Worm (Caenorhabditis elegans): ENCODE data around the gene glb-27.

The glb-27 gene

DNA sequence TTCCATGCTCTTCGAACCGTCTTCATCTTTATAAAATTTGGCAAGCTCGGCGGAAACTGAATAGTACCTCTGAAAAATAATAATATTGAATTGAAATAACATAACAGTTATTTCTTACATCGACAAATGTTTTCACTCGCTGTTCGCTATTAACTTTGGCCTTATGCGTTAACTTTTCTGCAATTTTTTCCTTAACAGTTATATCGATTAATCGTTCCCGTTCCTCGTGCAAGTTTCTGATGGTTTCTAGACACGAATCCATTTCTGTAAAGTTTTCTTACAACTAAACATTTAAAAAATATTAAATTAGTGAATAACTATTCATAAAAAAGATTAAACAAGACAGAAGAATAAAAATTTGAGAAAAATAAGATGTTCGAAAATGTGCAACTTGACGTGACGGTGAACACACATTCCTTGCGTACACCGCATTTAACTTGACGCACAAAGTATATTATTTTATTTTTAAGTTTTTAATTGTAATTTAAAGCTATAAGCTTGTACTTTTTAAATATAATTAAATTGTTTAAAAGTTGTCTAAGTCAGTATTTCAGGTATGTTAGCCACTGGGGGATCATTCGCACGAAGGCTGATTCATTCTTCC, 30.8 kb downstream of the glb-27 start, which contains the start of the genes prp-9 and mrps-18B (continued):
- TF ChIP-seq nhr-19 (GFP tag; conservative IDR thresholded peaks at IDR 0.05) (peak; percentile 9; the same call in 1 of the 2 replicates), ceh-90 (tag; optimal IDR thresholded peaks at IDR 0.05) (no peak), snu-23 (GFP tag; optimal IDR thresholded peaks at IDR 0.05) (peak; percentile 60), unc-30 (tag; optimal IDR thresholded peaks at IDR 0.05) (no peak), unc-62 (GFP tag; optimal IDR thresholded peaks at IDR 0.05) (no peak), elt-2 (tag; optimal IDR thresholded peaks at IDR 0.05) (no peak), pag-3 (tag; optimal IDR thresholded peaks at IDR 0.05; ENCODE audit: borderline replicate concordance, insufficient read depth) (no peak), lir-3 (tag; optimal IDR thresholded peaks at IDR 0.05; ENCODE audit: poor library complexity) (peak; percentile 23), ceh-88 (GFP tag; IDR thresholded peaks at IDR 0.05) (no peak), snpc-4 (tag; optimal IDR thresholded peaks at IDR 0.05) (no peak), vab-15 (tag; optimal IDR thresholded peaks at IDR 0.05) (no peak), mdl-1 (tag; optimal IDR thresholded peaks at IDR 0.05) (no peak), aha-1 (tag; optimal IDR thresholded peaks at IDR 0.05) (no peak), fkh-8 (tag; optimal IDR thresholded peaks at IDR 0.05) (no peak), nhr-76 (tag; optimal IDR thresholded peaks at IDR 0.05) (no peak), zip-4 (GFP tag; optimal IDR thresholded peaks at IDR 0.05) (no peak), nhr-85 (tag) (no peak), ztf-4 (tag; optimal IDR thresholded peaks at IDR 0.05) (no peak), nhr-11 (tag; optimal IDR thresholded peaks at IDR 0.05) (no peak), sptf-1 (tag; optimal IDR thresholded peaks at IDR 0.05) (no peak), ceh-8 (GFP tag; optimal IDR thresholded peaks at IDR 0.05) (no peak), dsc-1 (tag; optimal IDR thresholded peaks at IDR 0.05) (no peak), zag-1 (tag; optimal IDR thresholded peaks at IDR 0.05) (no peak), ets-5 (GFP tag; IDR thresholded peaks at IDR 0.05) (no peak), egl-27 (tag; optimal IDR thresholded peaks at IDR 0.05) (no peak), C16A3.4 (tag; optimal IDR thresholded peaks at IDR 0.05) (peak; percentile 53), ama-1 (optimal IDR thresholded peaks at IDR 0.05) (no peak), hlh-4 (tag; optimal IDR thresholded peaks at IDR 0.05) (no peak), unc-86 (tag; optimal IDR thresholded peaks at IDR 0.05) (no peak), blmp-1 (tag; optimal IDR thresholded peaks at IDR 0.05) (peak; percentile 63), nhr-84 (tag; optimal IDR thresholded peaks at IDR 0.05) (no peak), efl-3 (GFP tag; optimal IDR thresholded peaks at IDR 0.05) (no peak), ces-1 (GFP tag; optimal IDR thresholded peaks at IDR 0.05) (no peak), fkh-10 (GFP tag; optimal IDR thresholded peaks at IDR 0.05) (no peak), ceh-82 (tag; optimal IDR thresholded peaks at IDR 0.05) (peak in 2 of 3 experiments; percentile 27 to 32), xbp-1 (tag; optimal IDR thresholded peaks at IDR 0.05) (peak; percentile 34), sox-4 (tag; optimal IDR thresholded peaks at IDR 0.05) (no peak), fos-1 (tag; optimal IDR thresholded peaks at IDR 0.05) (no peak), irx-1 (tag; optimal IDR thresholded peaks at IDR 0.05) (no peak), nhr-20 (tag; optimal IDR thresholded peaks at IDR 0.05) (peak; percentile 35), isw-1 (GFP tag; IDR thresholded peaks at IDR 0.05) (no peak), lin-35 (GFP tag; optimal IDR thresholded peaks at IDR 0.05) (peak in 1 of 2 experiments; percentile 46), lsy-2 (tag; optimal IDR thresholded peaks at IDR 0.05) (peak; percentile 65 to 73), nhr-71 (tag; optimal IDR thresholded peaks at IDR 0.05) (peak; percentile 34), swsn-7 (tag; optimal IDR thresholded peaks at IDR 0.05) (peak; percentile 41), unc-98 (GFP tag; IDR thresholded peaks at IDR 0.05) (no peak), sup-37 (GFP tag; optimal IDR thresholded peaks at IDR 0.05) (no peak), elt-3 (tag; optimal IDR thresholded peaks at IDR 0.05) (peak in 1 of 6 experiments; percentile 10), nhr-77 (tag; optimal IDR thresholded peaks at IDR 0.05) (no peak), nhr-28 (tag; optimal IDR thresholded peaks at IDR 0.05) (no peak)
